Fruit fly (Drosophila melanogaster) whole organism, embryonic: ENCODE data around the gene Pbgs.

Source experiments
- Aef1 ChIP-seq: fragments of 200-800 bp; sonication (Bioruptor generic); IDR thresholded peaks from 3 replicates; pipeline ENCODE4 v1.3.6; 2022; ENCODE audit warnings: missing biosample characterization, missing genetic modification characterization
- CG11456 ChIP-seq: fragments of 200-800 bp; sonication (Bioruptor generic); IDR thresholded peaks from 3 replicates; pipeline ENCODE4 v1.3.6; 2022; ENCODE audit warnings: missing biosample characterization, missing genetic modification characterization
- CG13123 ChIP-seq: fragments of 200-800 bp; sonication (Bioruptor generic); optimal IDR thresholded peaks from 2 replicates; lab custom pipeline; 2016; ENCODE audit warnings: missing biosample characterization, missing genetic modification characterization
- CG2712 ChIP-seq: fragments of 200-800 bp; optimal IDR thresholded peaks from 3 replicates; lab custom pipeline; 2019; ENCODE audit warnings: missing biosample characterization, mild to moderate bottlenecking, missing genetic modification characterization, moderate library complexity
- CG9817 ChIP-seq: fragments of 200-800 bp; sonication (Bioruptor generic); optimal IDR thresholded peaks from 2 replicates; lab custom pipeline; 2018; ENCODE audit warnings: missing biosample characterization, mild to moderate bottlenecking, missing genetic modification characterization, moderate library complexity
- Mad ChIP-seq: fragments of 200-800 bp; sonication (Bioruptor generic); optimal IDR thresholded peaks from 2 replicates; lab custom pipeline; 2016; ENCODE audit warnings: missing biosample characterization, missing genetic modification characterization
- Sin3A ChIP-seq: fragments of >200 bp; optimal IDR thresholded peaks from 2 replicates; lab custom pipeline; 2018
- h ChIP-seq: fragments of >200 bp; optimal IDR thresholded peaks from 2 replicates; lab custom pipeline; 2017
- slou ChIP-seq: fragments of 200-800 bp; sonication (Bioruptor generic); optimal IDR thresholded peaks from 3 replicates; lab custom pipeline; 2016; ENCODE audit warnings: missing biosample characterization, missing genetic modification characterization
- wek ChIP-seq: fragments of 200-800 bp; sonication (Bioruptor generic); optimal IDR thresholded peaks from 3 replicates; lab custom pipeline; 2018; ENCODE audit warnings: missing biosample characterization, mild to moderate bottlenecking, missing genetic modification characterization, moderate library complexity

- no peak for TF ChIP-seq Mad (GFP tag; lab: Kevin White, UChicago)
- TF ChIP-seq CG2712 (tag; lab: Kevin White, UChicago) = no peak
- TF ChIP-seq CG13123 (GFP tag; lab: Kevin White, UChicago) = no peak
- no peak for TF ChIP-seq Sin3A
- TF ChIP-seq slou (GFP tag; lab: Kevin White, UChicago) = no peak
- TF ChIP-seq Aef1 (GFP tag; lab: Robert Waterston, UW) = no peak
- TF ChIP-seq CG11456 (GFP tag; lab: Robert Waterston, UW) = no peak
- no peak for TF ChIP-seq CG9817 (tag; lab: Kevin White, UChicago)
- no peak for TF ChIP-seq h
- no peak for TF ChIP-seq wek (GFP tag; lab: Kevin White, UChicago)
Observed at dm6 chr3L:12267332-12267914, 3.7 kb downstream of the Pbgs start, which contains the start of gene CG32100.
